Fruit fly (Drosophila melanogaster): ENCODE measurements around the gene lobo.

Gene lobo

DNA sequence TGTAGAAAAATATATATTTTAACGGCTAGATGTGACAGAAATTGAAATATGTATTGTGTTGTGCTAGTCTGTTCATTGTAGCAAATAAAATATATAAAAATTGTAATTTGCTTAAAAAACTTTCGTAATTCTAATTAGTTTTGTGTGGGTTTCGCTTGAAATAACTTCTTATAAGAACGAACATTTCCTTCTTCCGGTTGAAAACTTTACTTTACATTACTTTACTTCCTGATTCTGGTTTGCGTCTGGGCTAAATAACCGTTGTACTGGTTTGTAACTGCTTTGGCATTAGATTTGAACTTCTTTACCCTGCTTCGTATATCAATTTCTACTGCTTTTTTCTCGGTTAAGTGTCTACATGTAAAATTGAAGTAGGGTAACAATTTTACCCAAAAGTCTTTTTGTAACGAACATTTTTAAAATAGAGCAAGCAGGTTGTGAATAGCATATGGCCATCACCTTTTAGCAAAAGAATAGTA is at the start of gene lobo:
TSS of gene lobo (minus strand) at position 51 of the 479 bp plus-strand sequence.
- no peak for TF ChIP-seq Mnt (GFP tag; optimal IDR thresholded peaks at IDR 0.05)
- peak; percentile 50 for TF ChIP-seq bab1 (GFP tag; optimal IDR thresholded peaks at IDR 0.05)
- peak; percentile 35 for TF ChIP-seq toe (GFP tag; optimal IDR thresholded peaks at IDR 0.05)
- TF ChIP-seq CG33017 (tag; optimal IDR thresholded peaks at IDR 0.05) = peak; percentile 30
- TF ChIP-seq Hr96 (GFP tag; optimal IDR thresholded peaks at IDR 0.05) = peak; percentile 43
- peak; percentile 36 for TF ChIP-seq CG7101 (tag; optimal IDR thresholded peaks at IDR 0.05)
- no peak for TF ChIP-seq Crg-1 (GFP tag; optimal IDR thresholded peaks at IDR 0.05)
- TF ChIP-seq Clk (GFP tag; optimal IDR thresholded peaks at IDR 0.05) = no peak
- no peak for TF ChIP-seq CG1620 (GFP tag; optimal IDR thresholded peaks at IDR 0.05)
- TF ChIP-seq pad (GFP tag; optimal IDR thresholded peaks at IDR 0.05) = no peak
- peak; percentile 39 for TF ChIP-seq CG5204 (GFP tag; optimal IDR thresholded peaks at IDR 0.05)
- no peak for TF ChIP-seq CG12768 (GFP tag; optimal IDR thresholded peaks at IDR 0.05)
- peak; percentile 26 for TF ChIP-seq CG11617 (GFP tag; optimal IDR thresholded peaks at IDR 0.05)
- TF ChIP-seq ovo (GFP tag; optimal IDR thresholded peaks at IDR 0.05) = no peak
- no peak for TF ChIP-seq tj (GFP tag; optimal IDR thresholded peaks at IDR 0.05)

DNA sequence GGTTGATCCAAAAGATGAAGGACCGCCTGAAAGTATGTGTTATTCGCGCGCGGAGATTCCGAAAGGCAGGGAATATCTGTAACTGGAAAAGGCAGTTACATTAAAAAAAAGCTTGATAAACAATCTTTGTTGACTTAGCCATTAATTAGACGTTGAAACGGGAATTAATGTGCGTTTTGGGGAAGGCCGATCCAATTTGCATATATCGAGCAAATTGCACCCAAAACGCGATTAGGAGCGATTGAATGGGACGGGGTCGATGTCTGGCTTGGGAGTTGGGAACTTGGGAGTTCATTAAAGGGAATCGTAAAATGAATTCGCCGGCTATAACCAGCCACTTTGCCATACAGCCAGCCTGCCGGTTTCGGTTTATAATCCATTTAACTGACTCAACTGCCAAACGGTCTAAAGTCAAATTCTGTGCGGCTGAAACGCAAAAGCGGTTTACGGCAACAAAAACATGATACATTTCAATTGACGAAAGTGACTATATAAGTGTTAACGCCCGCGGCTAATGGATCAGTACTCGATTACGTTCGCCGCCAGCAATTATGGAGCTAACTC is 48.0 kb upstream of the lobo start, which contains the start of gene CG11854:
TSS of gene CG11854 (plus strand) at position 514 of the 564 bp plus-strand sequence.
- TF ChIP-seq CG7101 (tag; optimal IDR thresholded peaks at IDR 0.05) = no peak
- no peak for TF ChIP-seq CG33017 (tag; optimal IDR thresholded peaks at IDR 0.05)
- TF ChIP-seq ovo (GFP tag; optimal IDR thresholded peaks at IDR 0.05) = no peak
- TF ChIP-seq CG5204 (GFP tag; optimal IDR thresholded peaks at IDR 0.05) = no peak
- no peak for TF ChIP-seq Mnt (GFP tag; optimal IDR thresholded peaks at IDR 0.05)
- TF ChIP-seq pad (GFP tag; optimal IDR thresholded peaks at IDR 0.05) = no peak
- TF ChIP-seq Clk (GFP tag; optimal IDR thresholded peaks at IDR 0.05) = no peak
- TF ChIP-seq CG7045 (GFP tag; optimal IDR thresholded peaks at IDR 0.05) = no peak

DNA sequence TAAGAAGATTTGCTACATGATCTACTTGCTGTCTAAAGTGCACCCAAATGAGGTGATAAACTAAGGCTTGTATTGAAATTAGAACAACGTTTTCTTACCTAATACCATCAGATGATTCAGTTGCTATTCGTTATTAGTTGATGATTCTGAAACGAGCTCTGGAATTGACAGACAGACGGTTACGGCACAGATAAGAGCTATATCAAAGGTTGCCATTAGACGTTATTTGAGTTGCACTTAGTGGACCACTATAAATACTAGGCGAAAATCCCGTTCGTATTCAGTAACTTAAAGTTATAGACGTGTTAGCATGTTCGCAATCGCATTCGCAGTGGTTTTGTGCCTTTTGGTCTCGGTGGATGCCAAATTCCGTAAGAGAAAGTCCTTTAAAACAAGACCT is 46.3 kb upstream of the lobo start, which contains the start of gene to:
TSS of gene to (plus strand) at position 301 of the 400 bp plus-strand sequence.
- TF ChIP-seq CG7101 (tag; optimal IDR thresholded peaks at IDR 0.05) (no peak), CG12768 (GFP tag; optimal IDR thresholded peaks at IDR 0.05) (no peak), CG11617 (GFP tag; optimal IDR thresholded peaks at IDR 0.05) (no peak), CG1620 (GFP tag; optimal IDR thresholded peaks at IDR 0.05) (no peak), ovo (GFP tag; optimal IDR thresholded peaks at IDR 0.05) (no peak), Crg-1 (GFP tag; optimal IDR thresholded peaks at IDR 0.05) (no peak), cic (GFP tag; optimal IDR thresholded peaks at IDR 0.05) (no peak), CG5204 (GFP tag; optimal IDR thresholded peaks at IDR 0.05) (no peak), Hr96 (GFP tag; optimal IDR thresholded peaks at IDR 0.05) (no peak), tj (GFP tag; optimal IDR thresholded peaks at IDR 0.05) (no peak), pad (GFP tag; optimal IDR thresholded peaks at IDR 0.05) (no peak), bab1 (GFP tag; optimal IDR thresholded peaks at IDR 0.05) (no peak), Clk (GFP tag; optimal IDR thresholded peaks at IDR 0.05) (no peak)

DNA sequence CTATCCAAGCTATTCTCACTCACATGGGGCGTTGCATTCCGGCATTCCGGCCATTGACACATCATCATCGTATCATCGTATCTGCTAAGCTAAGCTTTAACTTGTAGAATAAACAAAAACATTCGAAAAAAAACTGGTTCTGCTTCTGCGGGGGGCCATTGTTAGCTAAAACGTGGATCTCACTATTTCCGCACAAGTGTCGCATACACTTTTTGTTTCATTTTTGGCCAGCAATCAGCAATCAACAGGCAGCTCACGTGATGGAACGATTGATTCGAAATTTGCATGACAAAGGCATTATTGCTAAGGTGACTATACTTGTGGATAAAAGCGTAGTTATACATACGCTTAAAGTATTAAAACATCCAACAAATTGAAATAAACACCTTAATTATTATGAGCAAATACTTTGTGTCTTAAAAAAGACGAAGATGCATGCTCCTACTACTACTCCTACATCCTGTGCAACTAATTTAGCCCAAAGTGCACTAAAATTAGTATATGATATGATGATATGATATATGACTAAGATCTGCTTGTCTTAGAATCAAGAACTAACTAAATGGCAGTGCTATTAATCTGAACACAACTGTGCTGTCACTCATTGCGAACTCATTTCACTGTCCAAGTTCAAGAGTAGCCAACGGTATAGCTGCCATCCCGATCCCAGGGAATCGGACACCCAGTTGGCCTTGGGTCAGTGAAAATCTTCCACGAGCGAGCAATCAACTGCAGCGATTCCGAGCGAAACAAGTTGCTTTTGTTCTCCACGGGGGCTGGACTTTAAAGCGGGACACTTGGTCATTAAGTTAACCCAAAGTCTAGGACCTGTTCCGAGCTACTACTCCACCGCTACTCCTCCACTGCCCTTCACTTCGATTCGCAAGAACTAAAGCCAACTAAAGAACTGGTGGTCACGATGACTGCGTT is 45.5 kb upstream of the lobo start:
- TF ChIP-seq CG5204 (GFP tag; optimal IDR thresholded peaks at IDR 0.05) (no peak), CG11617 (GFP tag; optimal IDR thresholded peaks at IDR 0.05) (no peak), Crg-1 (GFP tag; optimal IDR thresholded peaks at IDR 0.05) (no peak), CG7045 (GFP tag; optimal IDR thresholded peaks at IDR 0.05) (no peak), toe (GFP tag; optimal IDR thresholded peaks at IDR 0.05) (no peak), bab1 (GFP tag; optimal IDR thresholded peaks at IDR 0.05) (no peak), CG14711 (tag; optimal IDR thresholded peaks at IDR 0.05) (no peak), CG12768 (GFP tag; optimal IDR thresholded peaks at IDR 0.05) (no peak), CG1620 (GFP tag; optimal IDR thresholded peaks at IDR 0.05) (no peak), ovo (GFP tag; optimal IDR thresholded peaks at IDR 0.05) (no peak), cnc (optimal IDR thresholded peaks at IDR 0.05) (no peak)

DNA sequence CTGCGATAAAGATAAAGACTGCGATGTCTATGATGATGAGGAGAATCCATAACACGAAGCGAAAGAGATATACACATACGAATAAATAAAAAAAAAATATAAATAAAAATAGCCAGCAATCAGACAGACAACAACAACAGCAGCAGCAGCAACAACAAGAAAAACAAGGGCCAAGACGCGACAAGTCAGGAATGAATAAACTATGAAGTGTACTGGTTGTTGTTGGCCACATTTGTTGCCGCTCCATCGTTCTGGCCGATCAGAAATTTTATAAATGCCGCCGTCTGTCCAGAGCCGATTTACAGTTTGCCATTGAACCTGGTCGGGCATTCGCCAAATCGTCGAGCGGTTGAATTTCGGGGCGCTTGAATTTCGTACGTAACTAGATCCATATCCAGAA is 43.7 kb upstream of the lobo start, which contains the start of gene Jhbp7:
TSS of gene Jhbp7 (plus strand) at position 301 of the 400 bp plus-strand sequence.
- no peak for TF ChIP-seq CG1620 (GFP tag; optimal IDR thresholded peaks at IDR 0.05)
- TF ChIP-seq CG33017 (tag; optimal IDR thresholded peaks at IDR 0.05) = no peak
- TF ChIP-seq cic (GFP tag; optimal IDR thresholded peaks at IDR 0.05) = no peak
- no peak for TF ChIP-seq Clk (GFP tag; optimal IDR thresholded peaks at IDR 0.05)
- TF ChIP-seq CG7045 (GFP tag; optimal IDR thresholded peaks at IDR 0.05) = no peak
- TF ChIP-seq Mnt (GFP tag; optimal IDR thresholded peaks at IDR 0.05) = no peak
- TF ChIP-seq pad (GFP tag; optimal IDR thresholded peaks at IDR 0.05) = no peak
- TF ChIP-seq CG14711 (tag; optimal IDR thresholded peaks at IDR 0.05) = no peak
- TF ChIP-seq CG11617 (GFP tag; optimal IDR thresholded peaks at IDR 0.05) = no peak
- TF ChIP-seq bab1 (GFP tag; optimal IDR thresholded peaks at IDR 0.05) = no peak
- no peak for TF ChIP-seq toe (GFP tag; optimal IDR thresholded peaks at IDR 0.05)
- no peak for TF ChIP-seq CG12768 (GFP tag; optimal IDR thresholded peaks at IDR 0.05)
- TF ChIP-seq kay (GFP tag; ENCODE audit: borderline replicate concordance) = no peak
- no peak for TF ChIP-seq Crg-1 (GFP tag; optimal IDR thresholded peaks at IDR 0.05)
- no peak for TF ChIP-seq CG7101 (tag; optimal IDR thresholded peaks at IDR 0.05)
- no peak for TF ChIP-seq tj (GFP tag; optimal IDR thresholded peaks at IDR 0.05)
- no peak for TF ChIP-seq cnc (optimal IDR thresholded peaks at IDR 0.05)
- TF ChIP-seq ovo (GFP tag; optimal IDR thresholded peaks at IDR 0.05) = no peak
- TF ChIP-seq CG5204 (GFP tag; optimal IDR thresholded peaks at IDR 0.05) = no peak

Measured in whole organism, adult.